Worm (Caenorhabditis elegans) whole organism, early embryonic: ENCODE results near the gene EEED8.14.

Experiments
- B0310.2 ChIP-seq: sonication (generic microtip); optimal IDR thresholded peaks from 2 replicates; lab custom pipeline; 2016; ENCODE audit warnings: mild to moderate bottlenecking, missing genetic modification characterization, missing compliant biosample characterization
- F13C5.2 ChIP-seq: sonication (generic microtip); optimal IDR thresholded peaks from 2 replicates; lab custom pipeline; 2017; ENCODE audit warnings: mild to moderate bottlenecking, missing genetic modification characterization, inconsistent platforms, missing compliant biosample characterization
- aly-1 ChIP-seq: sonication (generic microtip); optimal IDR thresholded peaks from 2 replicates; lab custom pipeline; 2016; ENCODE audit warnings: missing genetic modification characterization, missing compliant biosample characterization
- ama-1 ChIP-seq: fragments of 150-350 bp; optimal IDR thresholded peaks from 2 replicates; lab custom pipeline; 2014
- ceh-13 ChIP-seq: fragments of 200-800 bp; sonication (Bioruptor generic); optimal IDR thresholded peaks from 2 replicates; lab custom pipeline; 2018; ENCODE audit warnings: mild to moderate bottlenecking, missing genetic modification characterization, missing compliant biosample characterization
- ceh-36 ChIP-seq: sonication (generic microtip); optimal IDR thresholded peaks from 2 replicates; lab custom pipeline; 2016; ENCODE audit warnings: missing genetic modification characterization, inconsistent platforms, missing compliant biosample characterization
- ets-7 ChIP-seq: sonication (generic microtip); optimal IDR thresholded peaks from 2 replicates; lab custom pipeline; 2016; ENCODE audit warnings: missing genotype, missing genetic modification characterization, missing compliant biosample characterization
- flt-1 ChIP-seq: fragments of 200-800 bp; sonication (Bioruptor generic); IDR thresholded peaks from 2 replicates; pipeline ENCODE4 v1.3.6; 2022; ENCODE audit warnings: missing genetic modification characterization, missing compliant biosample characterization
- hmbx-1 ChIP-seq: sonication (generic microtip); optimal IDR thresholded peaks from 2 replicates; lab custom pipeline; 2016; ENCODE audit warnings: mild to moderate bottlenecking, missing genetic modification characterization, missing compliant biosample characterization
- hmg-4 ChIP-seq: fragments of 200-800 bp; sonication (Bioruptor generic); optimal IDR thresholded peaks from 2 replicates; lab custom pipeline; 2018; ENCODE audit warnings: mild to moderate bottlenecking, missing genetic modification characterization, missing compliant biosample characterization
- hnd-1 ChIP-seq: sonication (generic microtip); optimal IDR thresholded peaks from 2 replicates; lab custom pipeline; 2016; ENCODE audit warnings: missing genetic modification characterization, missing compliant biosample characterization
- pes-1 ChIP-seq: fragments of 200-800 bp; sonication (Bioruptor generic); IDR thresholded peaks from 2 replicates; pipeline ENCODE4 v1.3.6; 2022; ENCODE audit warnings: missing genetic modification reagents, missing genetic modification characterization, missing compliant biosample characterization
- scrt-1 ChIP-seq: fragments of 200-800 bp; sonication (Bioruptor generic); IDR thresholded peaks from 2 replicates; pipeline ENCODE4 v1.3.6; 2022; ENCODE audit warnings: missing genetic modification characterization, missing compliant biosample characterization
- sea-1 ChIP-seq: fragments of 200-800 bp; sonication (Bioruptor generic); conservative IDR thresholded peaks from 2 replicates; pipeline ENCODE4 v1.3.6; 2022; ENCODE audit warnings: missing genetic modification characterization, missing compliant biosample characterization
- tbx-11 ChIP-seq: fragments of 200-800 bp; sonication (Bioruptor generic); IDR thresholded peaks from 2 replicates; pipeline ENCODE4 v1.3.6; 2022; ENCODE audit warnings: missing genetic modification characterization, missing compliant biosample characterization
- tbx-37 ChIP-seq: fragments of 200-800 bp; sonication (Bioruptor generic); conservative IDR thresholded peaks from 2 replicates; pipeline ENCODE4 v1.3.6; 2022; ENCODE audit warnings: missing genetic modification reagents, missing genetic modification characterization, missing compliant biosample characterization
- tra-4 ChIP-seq: sonication (generic microtip); optimal IDR thresholded peaks from 2 replicates; lab custom pipeline; 2017; ENCODE audit warnings: missing genetic modification characterization, missing compliant biosample characterization

EEED8.14 gene

ce11 chrII:5449620-5450019 lies 35.8 kb upstream of the EEED8.14 start:
- TF ChIP-seq scrt-1 (GFP tag; lab: Robert Waterston, UW) (no peak), B0310.2 (tag; lab: Kevin White, UChicago) (no peak), ets-7 (tag; lab: Kevin White, UChicago) (no peak), hmg-4 (GFP tag; lab: Kevin White, UChicago) (no peak), flt-1 (GFP tag; lab: Robert Waterston, UW) (no peak), ama-1 (no peak), pes-1 (GFP tag; lab: Robert Waterston, UW) (no peak), hnd-1 (tag; lab: Kevin White, UChicago) (no peak), F13C5.2 (tag; lab: Kevin White, UChicago) (no peak), tbx-11 (GFP tag; lab: Robert Waterston, UW) (no peak), ceh-13 (GFP tag; lab: Kevin White, UChicago) (no peak), sea-1 (GFP tag; lab: Robert Waterston, UW) (no peak), aly-1 (no peak), ceh-36 (tag; lab: Kevin White, UChicago) (no peak), hmbx-1 (no peak), tra-4 (tag; lab: Kevin White, UChicago) (no peak), tbx-37 (GFP tag; lab: Robert Waterston, UW) (no peak)

- TF ChIP-seq ceh-36 (tag; lab: Kevin White, UChicago): no peak
- no peak for TF ChIP-seq hmg-4 (GFP tag; lab: Kevin White, UChicago)
- TF ChIP-seq tbx-11 (GFP tag; lab: Robert Waterston, UW): no peak
- no peak for TF ChIP-seq hnd-1 (tag; lab: Kevin White, UChicago)
- TF ChIP-seq sea-1 (GFP tag; lab: Robert Waterston, UW): no peak
- no peak for TF ChIP-seq F13C5.2 (tag; lab: Kevin White, UChicago)
- TF ChIP-seq B0310.2 (tag; lab: Kevin White, UChicago): no peak
- TF ChIP-seq tra-4 (tag; lab: Kevin White, UChicago): no peak
- no peak for TF ChIP-seq pes-1 (GFP tag; lab: Robert Waterston, UW)
- TF ChIP-seq ama-1: no peak
- no peak for TF ChIP-seq flt-1 (GFP tag; lab: Robert Waterston, UW)
- no peak for TF ChIP-seq ceh-13 (GFP tag; lab: Kevin White, UChicago)
Measured at ce11 chrII:5449219-5449618, 35.4 kb upstream of the EEED8.14 start.

DNA sequence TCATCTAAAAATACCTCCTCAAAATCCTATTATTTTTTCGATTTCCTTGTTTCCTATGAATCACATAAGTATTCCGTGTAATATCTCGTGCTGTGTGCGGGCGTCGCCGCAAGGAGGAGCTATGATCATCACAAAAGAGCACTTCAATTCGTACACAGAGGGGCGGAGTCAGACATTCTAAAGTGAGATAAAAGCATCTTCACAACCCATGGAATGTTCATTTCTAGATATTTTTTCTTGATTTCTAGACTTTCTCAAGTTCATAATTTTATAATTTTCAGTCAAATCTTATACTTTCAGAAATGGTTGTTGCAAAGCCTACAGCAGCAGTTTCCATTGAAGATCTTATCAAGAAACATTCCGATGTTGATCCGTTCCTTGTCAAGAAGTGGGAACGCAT lies 33.5 kb upstream of the EEED8.14 start, which contains the start of gene cex-1:
TSS of gene cex-1 (plus strand) at position 301 of the 400 bp plus-strand sequence.
- TF ChIP-seq hmg-4 (GFP tag; lab: Kevin White, UChicago): no peak
- TF ChIP-seq ceh-36 (tag; lab: Kevin White, UChicago): no peak
- TF ChIP-seq tbx-37 (GFP tag; lab: Robert Waterston, UW): no peak
- no peak for TF ChIP-seq hnd-1 (tag; lab: Kevin White, UChicago)
- TF ChIP-seq ceh-13 (GFP tag; lab: Kevin White, UChicago): no peak
- no peak for TF ChIP-seq hmbx-1
- no peak for TF ChIP-seq tra-4 (tag; lab: Kevin White, UChicago)
- TF ChIP-seq B0310.2 (tag; lab: Kevin White, UChicago): no peak
- no peak for TF ChIP-seq tbx-11 (GFP tag; lab: Robert Waterston, UW)

DNA sequence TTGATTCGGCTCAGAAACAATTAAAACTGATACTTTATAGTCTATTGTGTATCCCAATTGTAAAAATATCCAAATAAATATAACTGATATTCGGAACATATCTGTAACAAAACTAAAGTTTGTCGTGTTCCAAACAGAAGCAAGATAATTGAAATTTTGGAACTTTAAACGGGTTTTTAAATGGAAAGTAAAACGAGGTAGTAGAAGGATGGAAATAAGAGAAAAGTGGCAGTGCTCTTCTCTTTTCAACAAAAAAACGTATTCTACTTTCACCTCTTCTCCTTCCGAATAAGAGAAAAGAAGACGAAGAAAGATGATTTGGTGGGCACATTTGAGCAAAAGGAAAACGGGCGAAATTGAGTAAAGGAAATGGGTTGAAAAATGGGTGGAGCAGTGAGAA lies 32.7 kb upstream of the EEED8.14 start, which contains the start of gene nmr-1:
TSS of gene nmr-1 (minus strand) at position 101 of the 400 bp plus-strand sequence.
- no peak for TF ChIP-seq ceh-13 (GFP tag; lab: Kevin White, UChicago)
- TF ChIP-seq F13C5.2 (tag; lab: Kevin White, UChicago): no peak
- no peak for TF ChIP-seq aly-1
- TF ChIP-seq scrt-1 (GFP tag; lab: Robert Waterston, UW): no peak

DNA sequence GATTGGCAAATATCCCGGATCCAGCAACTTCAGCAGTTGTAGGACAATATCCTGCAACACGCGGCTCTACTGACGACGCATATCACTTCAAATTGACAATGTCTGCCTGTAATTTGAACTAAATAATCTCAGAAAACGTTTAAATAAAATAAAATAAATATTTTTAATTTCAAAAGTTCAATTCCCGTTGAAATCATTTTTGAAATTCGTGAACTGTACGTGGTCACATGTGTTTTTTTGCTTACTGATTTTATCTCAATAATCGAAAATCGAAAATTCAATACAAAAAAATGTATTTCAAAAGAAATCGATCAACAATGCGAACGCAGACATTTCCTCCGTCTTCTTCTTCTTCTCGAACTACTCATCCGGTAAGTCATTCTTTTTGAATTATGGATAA lies 23.7 kb upstream of the EEED8.14 start, which contains the start of gene F07F6.1:
TSS of gene F07F6.1 (plus strand) at position 301 of the 400 bp plus-strand sequence.
- TF ChIP-seq scrt-1 (GFP tag; lab: Robert Waterston, UW) (no peak), ama-1 (no peak), ceh-13 (GFP tag; lab: Kevin White, UChicago) (no peak), hnd-1 (tag; lab: Kevin White, UChicago) (no peak), F13C5.2 (tag; lab: Kevin White, UChicago) (no peak), B0310.2 (tag; lab: Kevin White, UChicago) (no peak), flt-1 (GFP tag; lab: Robert Waterston, UW) (no peak), pes-1 (GFP tag; lab: Robert Waterston, UW) (no peak), hmg-4 (GFP tag; lab: Kevin White, UChicago) (no peak), ceh-36 (tag; lab: Kevin White, UChicago) (no peak), sea-1 (GFP tag; lab: Robert Waterston, UW) (no peak), hmbx-1 (no peak), tbx-11 (GFP tag; lab: Robert Waterston, UW) (no peak), tra-4 (tag; lab: Kevin White, UChicago) (no peak), aly-1 (no peak)

DNA sequence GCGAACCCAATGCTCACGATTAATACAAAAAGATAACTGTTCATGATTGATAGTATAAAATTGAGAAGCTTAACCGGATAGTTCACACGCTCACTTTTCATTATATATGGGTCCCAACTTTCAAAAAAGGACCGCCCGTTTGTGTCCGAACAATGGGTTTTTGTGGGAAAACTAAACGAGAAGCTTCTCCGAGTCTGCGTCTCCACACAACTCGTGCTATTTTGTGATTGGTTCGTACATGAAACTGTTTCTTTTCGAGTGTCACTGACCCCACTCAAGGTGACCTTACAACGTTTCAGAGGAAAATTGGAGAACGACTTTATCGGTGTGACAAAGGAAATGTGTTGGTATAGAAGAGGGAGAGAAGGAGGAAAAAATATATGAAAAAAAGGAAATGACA lies 23.0 kb upstream of the EEED8.14 start, which contains the start of gene dct-5:
TSS of gene dct-5 (minus strand) at position 101 of the 400 bp plus-strand sequence.
- no peak for TF ChIP-seq sea-1 (GFP tag; lab: Robert Waterston, UW)
- no peak for TF ChIP-seq tbx-11 (GFP tag; lab: Robert Waterston, UW)
- TF ChIP-seq scrt-1 (GFP tag; lab: Robert Waterston, UW): no peak
- TF ChIP-seq F13C5.2 (tag; lab: Kevin White, UChicago): no peak

ce11 chrII:5433069-5433468 lies 19.2 kb upstream of the EEED8.14 start, which contains the start of gene srx-114:
Gene srx-114 (minus strand): TSS chrII:5433169.
- TF ChIP-seq ceh-13 (GFP tag; lab: Kevin White, UChicago): no peak
